Fruit fly (Drosophila melanogaster) whole organism, larva: Measurements from ENCODE around the gene AOX1.

Source experiments
- noc ChIP-seq: fragments of 200-800 bp; sonication (Bioruptor generic); optimal IDR thresholded peaks from 3 replicates; lab custom pipeline; 2019; ENCODE audit warnings: missing biosample characterization, mild to moderate bottlenecking, missing genetic modification characterization, moderate library complexity

Gene AOX1

dm6 chr3R:15542314-15542713 lies 5.2 kb upstream of the AOX1 start, which contains the start of gene AOX2:
TSS of gene AOX2 (minus strand) at chr3R:15542414.
- no peak for TF ChIP-seq noc

- no peak for TF ChIP-seq noc
These were observed 3.8 kb upstream of the AOX1 start for dm6 chr3R:15540932-15541331.

DNA sequence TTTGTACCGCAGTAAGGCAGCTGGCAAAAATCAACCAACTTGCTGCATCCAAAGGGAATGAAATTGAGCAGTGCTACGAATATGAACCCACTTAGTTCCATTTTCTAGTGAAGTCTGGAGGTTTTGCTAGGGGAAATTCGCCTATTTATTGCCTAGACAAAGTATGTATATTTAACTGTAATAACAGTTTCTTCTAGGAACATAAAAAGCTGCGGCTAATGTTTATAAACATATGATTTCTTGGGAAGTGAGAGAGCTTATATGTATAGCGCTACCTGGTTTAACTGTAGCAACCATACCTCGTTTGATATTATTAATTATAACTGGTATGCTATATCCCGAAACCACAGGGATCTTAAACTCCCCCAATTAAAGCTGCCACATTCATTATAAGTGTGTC lies 5.7 kb downstream of the AOX1 start, which contains the start of gene CG31296:
TSS of gene CG31296 (minus strand) at position 101 of the 400 bp plus-strand sequence.
- no peak for TF ChIP-seq noc

DNA sequence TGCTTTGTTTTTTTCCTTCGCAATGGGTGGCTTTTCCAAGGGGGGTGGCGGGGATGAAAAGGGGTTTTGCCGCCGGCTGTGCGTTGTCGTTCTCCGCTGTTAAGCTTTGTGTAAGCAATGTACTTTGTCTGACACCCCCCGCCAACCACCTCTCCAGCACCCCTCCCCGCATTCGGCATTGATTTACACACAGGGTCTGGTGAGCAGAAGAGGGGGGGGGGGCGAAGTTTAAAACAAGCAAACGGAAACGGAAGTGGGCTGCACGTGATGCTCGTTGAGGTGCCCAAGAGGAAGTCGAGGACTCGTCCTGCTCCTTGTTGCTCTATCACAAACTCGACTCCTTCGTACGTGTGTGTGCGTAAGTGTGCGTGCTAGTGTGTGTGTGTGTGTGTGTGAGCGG lies 20.0 kb downstream of the AOX1 start:
- TF ChIP-seq noc, result no peak

- no peak for TF ChIP-seq noc
These were observed 23.9 kb downstream of the AOX1 start for dm6 chr3R:15513208-15513607.

- no peak for TF ChIP-seq noc
These were observed 24.8 kb downstream of the AOX1 start for dm6 chr3R:15512249-15512648.

DNA sequence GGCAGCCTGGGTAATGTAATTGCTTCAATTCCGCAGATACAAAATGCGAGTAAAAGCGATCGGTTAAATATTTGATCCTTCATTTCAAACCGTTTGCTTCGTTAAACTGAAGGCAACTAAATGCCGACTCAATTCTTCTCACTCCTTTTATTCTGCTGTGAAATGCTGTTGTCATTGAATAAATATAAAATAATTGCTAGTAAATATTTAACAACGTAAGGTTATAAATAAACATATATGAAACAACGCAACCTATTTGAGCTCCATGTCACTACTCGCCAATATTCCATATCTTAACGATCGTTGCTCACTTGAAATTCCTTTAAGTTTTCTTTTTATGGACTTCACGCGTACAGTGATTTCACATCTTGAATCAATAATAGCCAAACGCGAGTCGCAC lies 27.3 kb downstream of the AOX1 start, which contains the start of gene CG44013:
TSS of gene CG44013 (minus strand) at position 101 of the 400 bp plus-strand sequence.
- TF ChIP-seq noc, result no peak

DNA sequence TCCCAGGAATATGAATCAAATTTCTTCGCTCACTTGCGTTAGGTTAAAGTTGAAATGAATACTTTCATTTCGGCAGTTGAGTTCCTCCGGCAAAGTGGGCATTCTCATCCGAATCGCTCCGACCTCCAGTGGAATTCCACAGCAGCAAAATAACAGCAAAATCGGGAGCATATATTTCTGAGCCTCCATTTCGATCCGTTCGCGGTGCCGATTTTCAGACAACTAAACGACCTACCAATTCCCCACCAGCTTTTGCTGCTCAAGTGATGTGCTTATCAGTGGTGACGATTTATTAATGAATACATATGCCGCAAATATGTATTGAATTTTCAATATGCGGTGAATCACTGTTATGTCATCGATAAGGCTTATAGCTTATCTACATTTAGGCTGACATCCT lies 28.5 kb downstream of the AOX1 start, which contains the start of gene CG44014:
TSS of gene CG44014 (minus strand) at position 256 of the 400 bp plus-strand sequence.
- TF ChIP-seq noc, result peak; percentile 27

- no peak for TF ChIP-seq noc
These were observed 29.3 kb downstream of the AOX1 start for dm6 chr3R:15507760-15508159.

DNA sequence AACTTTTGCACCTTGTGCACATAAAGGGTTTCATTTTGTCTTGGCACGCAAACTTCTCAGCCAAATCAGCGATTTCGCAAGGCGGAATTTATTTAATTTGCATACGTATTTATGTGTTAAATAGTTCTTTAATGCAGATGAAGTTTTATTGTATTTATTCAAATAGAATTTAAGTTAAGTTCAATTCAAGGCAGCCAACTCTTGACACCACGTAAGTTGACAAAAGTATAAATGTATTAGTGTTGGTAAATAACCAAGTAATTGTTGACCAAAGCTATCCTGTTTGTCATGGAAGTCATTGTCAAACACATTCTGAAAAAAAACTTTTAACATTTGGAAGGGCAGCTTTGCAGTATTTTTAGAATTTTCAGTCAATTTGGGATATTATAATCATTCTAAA lies 42.8 kb downstream of the AOX1 start, which contains the start of gene maca:
TSS of gene maca (plus strand) at position 301 of the 400 bp plus-strand sequence.
- no peak for TF ChIP-seq noc

DNA sequence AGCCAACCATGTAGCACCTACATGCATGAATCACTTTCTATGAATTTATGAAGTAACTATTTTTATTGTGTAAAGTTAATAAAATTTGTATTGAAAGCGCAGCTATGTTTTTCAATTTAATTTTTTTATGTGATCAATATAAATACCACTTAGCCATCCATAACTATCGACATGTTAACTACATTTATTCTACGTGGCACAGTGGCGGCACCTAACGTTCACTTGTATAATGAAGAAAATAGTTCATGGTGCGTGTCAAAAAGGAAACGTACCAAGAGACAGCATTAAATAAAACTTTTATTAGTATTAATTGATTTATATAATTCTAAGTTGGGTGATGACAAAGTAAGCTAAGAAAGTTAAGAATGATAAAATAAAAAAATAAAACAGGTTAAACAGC lies 43.9 kb downstream of the AOX1 start:
- no peak for TF ChIP-seq noc

DNA sequence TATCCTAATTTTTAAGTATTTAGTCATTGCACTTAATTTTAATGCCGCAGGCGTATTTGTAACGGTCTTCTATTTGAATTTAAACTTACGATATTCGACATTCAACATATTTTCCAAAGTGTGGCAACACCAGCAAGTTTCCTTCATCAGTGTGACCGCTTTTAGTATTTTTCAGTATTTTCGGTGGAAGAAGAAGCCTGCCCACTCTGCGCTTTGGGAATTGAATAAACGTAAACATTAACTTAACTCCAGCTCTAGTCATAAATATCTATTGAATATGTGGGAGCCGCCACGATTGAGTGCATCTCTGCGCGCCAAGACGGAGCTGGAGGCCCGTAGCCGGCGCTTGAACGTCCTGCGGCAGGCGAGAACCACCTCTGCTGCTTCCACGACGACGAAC lies 51.2 kb downstream of the AOX1 start, which contains the start of gene obe:
TSS of gene obe (plus strand) at position 185 of the 400 bp plus-strand sequence.
- TF ChIP-seq noc, result no peak

- no peak for TF ChIP-seq noc
These were observed 51.8 kb downstream of the AOX1 start, which contains the start of gene Trissin for dm6 chr3R:15485296-15485695. TSS of gene Trissin (minus strand) at chr3R:15485396.

- TF ChIP-seq noc, result no peak
These were observed 54.2 kb downstream of the AOX1 start, which contains the start of gene Rh6 for dm6 chr3R:15482858-15483257. TSS of gene Rh6 (plus strand) at chr3R:15483158.
